Fruit fly (Drosophila melanogaster): Measurements from ENCODE around the gene CG43759.

CG43759 gene

DNA sequence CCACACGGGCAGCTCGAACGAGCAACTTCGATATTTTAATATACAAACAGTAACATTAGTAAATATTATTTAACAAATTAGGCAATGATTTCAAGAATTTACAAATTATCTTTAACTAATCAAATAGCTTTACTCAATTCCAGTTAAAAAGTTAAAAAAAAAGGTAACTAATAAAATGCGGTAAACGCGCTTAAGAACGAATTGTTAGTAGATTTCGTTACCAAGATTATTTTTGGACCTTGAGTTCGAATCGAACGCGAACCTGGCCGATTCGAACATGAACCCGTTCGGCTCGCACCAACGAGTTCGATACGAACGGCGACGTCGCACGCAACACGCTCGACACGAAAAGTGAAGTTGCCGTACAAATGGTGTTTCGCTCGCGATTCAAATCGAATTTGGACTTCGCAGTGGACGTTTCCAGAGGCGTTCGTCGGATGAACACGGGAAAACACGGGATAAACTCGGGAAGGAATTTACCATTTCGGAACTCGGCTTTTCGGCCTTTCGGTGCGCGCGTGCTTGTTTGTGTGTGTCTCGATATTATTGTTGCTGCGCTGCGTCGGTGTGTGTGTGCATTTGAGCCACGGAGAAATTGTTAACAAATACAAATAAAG, at the start of gene CG43759:
Gene CG43759 (plus strand): TSS at position 390 of the 617 bp plus-strand sequence.
- TF ChIP-seq CG12605 (GFP tag; IDR thresholded peaks at IDR 0.05) (0 out of 2 replicates have a peak, but pooled peaks have one; percentile 27), CG9948 (tag; optimal IDR thresholded peaks at IDR 0.05) (no peak), gl (tag; optimal IDR thresholded peaks at IDR 0.05) (no peak), CG17806 (tag; optimal IDR thresholded peaks at IDR 0.05) (no peak), EcR (GFP tag; optimal IDR thresholded peaks at IDR 0.05) (no peak), Snoo (tag; optimal IDR thresholded peaks at IDR 0.05) (no peak), rn (GFP tag; IDR thresholded peaks at IDR 0.05) (no peak), CG15710 (tag; optimal IDR thresholded peaks at IDR 0.05) (no peak), CG8159 (tag; optimal IDR thresholded peaks at IDR 0.05) (no peak), CG4496 (GFP tag; IDR thresholded peaks at IDR 0.05) (peak; percentile 49; the same call in 1 of the 3 replicates), CG32121 (GFP tag; IDR thresholded peaks at IDR 0.05) (no peak), CG13204 (GFP tag; optimal IDR thresholded peaks at IDR 0.05) (peak; percentile 37), Pif1A (GFP tag; optimal IDR thresholded peaks at IDR 0.05) (peak; percentile 6), CG10348 (GFP tag; IDR thresholded peaks at IDR 0.05) (no peak), CG8301 (tag; optimal IDR thresholded peaks at IDR 0.05) (no peak), CG14655 (GFP tag; optimal IDR thresholded peaks at IDR 0.05) (no peak), D1 (tag; optimal IDR thresholded peaks at IDR 0.05) (no peak), CG34367 (tag; optimal IDR thresholded peaks at IDR 0.05) (no peak), Ets98B (GFP tag; IDR thresholded peaks at IDR 0.05) (peak; percentile 16; the same call in 1 of the 2 replicates), fd96Ca (GFP tag; IDR thresholded peaks at IDR 0.05) (no peak), Pif1B (GFP tag; optimal IDR thresholded peaks at IDR 0.05) (peak; percentile 9)

DNA sequence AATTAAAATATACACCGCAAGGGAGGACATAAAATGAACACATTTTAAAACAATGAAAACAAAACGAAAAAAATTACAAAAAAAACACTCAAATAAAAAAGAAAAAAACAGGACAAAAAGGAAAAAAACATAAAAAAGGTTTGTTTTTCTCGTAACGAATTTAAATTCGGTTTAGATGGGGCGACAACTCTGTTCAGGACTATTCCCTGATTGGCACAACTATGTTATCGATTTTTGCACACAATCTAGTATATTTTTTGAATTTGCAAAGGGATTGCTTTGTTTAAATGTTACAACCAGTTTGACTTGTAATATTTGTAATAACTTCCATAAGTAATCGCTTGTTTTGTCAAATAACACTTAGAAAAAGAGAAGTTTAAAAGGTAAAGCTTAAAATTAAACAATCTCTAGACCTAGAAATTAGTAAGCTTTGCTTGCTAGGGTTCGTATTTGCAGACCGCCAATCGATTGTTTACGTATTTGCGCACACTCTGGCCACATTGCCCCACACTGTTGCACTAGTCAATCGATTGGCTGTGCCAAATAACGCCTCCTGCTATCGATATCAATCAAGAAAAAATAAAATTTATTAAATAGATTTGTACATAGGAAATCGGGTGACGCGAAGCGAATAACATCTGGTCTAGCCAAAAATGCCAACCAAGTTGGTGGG, 46.0 kb upstream of the CG43759 start, which contains the start of gene CG7332:
Gene CG7332 (plus strand): TSS at position 515 of the 673 bp plus-strand sequence.
- TF ChIP-seq EcR (GFP tag; optimal IDR thresholded peaks at IDR 0.05) (no peak), gl (tag; optimal IDR thresholded peaks at IDR 0.05) (no peak), CG12605 (GFP tag; IDR thresholded peaks at IDR 0.05) (no peak), CG8301 (tag; optimal IDR thresholded peaks at IDR 0.05) (no peak), CG14655 (GFP tag; optimal IDR thresholded peaks at IDR 0.05) (no peak), CG34367 (tag; optimal IDR thresholded peaks at IDR 0.05) (no peak), Snoo (tag; optimal IDR thresholded peaks at IDR 0.05) (no peak)

DNA sequence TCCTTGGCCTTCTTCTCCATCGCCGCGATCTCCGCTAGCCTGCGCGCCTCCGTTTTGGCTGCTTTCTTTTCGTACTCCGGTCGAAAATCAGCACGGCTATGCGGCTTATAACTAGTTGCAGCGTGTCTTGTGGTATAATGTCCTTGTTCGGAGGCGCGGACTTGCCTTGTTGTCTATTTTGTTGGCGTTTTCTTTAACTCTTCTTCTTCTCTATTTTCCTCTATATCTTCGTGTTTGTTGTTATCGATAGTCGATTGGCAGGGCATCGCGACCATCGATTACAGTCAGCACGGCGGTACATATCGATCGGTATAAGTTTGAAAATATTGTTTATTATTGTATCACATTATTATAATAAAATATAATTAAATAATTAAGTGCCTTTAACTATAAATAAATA, 36.7 kb upstream of the CG43759 start, which contains the start of gene Flacc:
Gene Flacc (minus strand): TSS at position 204 of the 400 bp plus-strand sequence.
- TF ChIP-seq rn (GFP tag; IDR thresholded peaks at IDR 0.05), result no peak
- no peak for TF ChIP-seq CG10348 (GFP tag; IDR thresholded peaks at IDR 0.05)
- peak; percentile 65 for TF ChIP-seq D1 (tag; optimal IDR thresholded peaks at IDR 0.05)

- TF ChIP-seq CG4496 (GFP tag; IDR thresholded peaks at IDR 0.05) (no peak), CG10348 (GFP tag; IDR thresholded peaks at IDR 0.05) (no peak), CG8301 (tag; optimal IDR thresholded peaks at IDR 0.05) (no peak), Snoo (tag; optimal IDR thresholded peaks at IDR 0.05) (no peak), CG17806 (tag; optimal IDR thresholded peaks at IDR 0.05) (no peak), Ets98B (GFP tag; IDR thresholded peaks at IDR 0.05) (no peak), CG12605 (GFP tag; IDR thresholded peaks at IDR 0.05) (no peak), Pif1A (GFP tag; optimal IDR thresholded peaks at IDR 0.05) (no peak), D1 (tag; optimal IDR thresholded peaks at IDR 0.05) (no peak), Pif1B (GFP tag; optimal IDR thresholded peaks at IDR 0.05) (no peak), CG15710 (tag; optimal IDR thresholded peaks at IDR 0.05) (no peak), CG34367 (tag; optimal IDR thresholded peaks at IDR 0.05) (no peak), fd96Ca (GFP tag; IDR thresholded peaks at IDR 0.05) (no peak)
Measured at dm6 chrX:18894146-18894545, 36.0 kb upstream of the CG43759 start, which contains the start of gene SdhBL. TSS of gene SdhBL (plus strand) at chrX:18894446.

dm6 chrX:18897294-18897693, 32.8 kb upstream of the CG43759 start:
- TF ChIP-seq CG17806 (tag; optimal IDR thresholded peaks at IDR 0.05) (no peak), CG10348 (GFP tag; IDR thresholded peaks at IDR 0.05) (no peak), CG8301 (tag; optimal IDR thresholded peaks at IDR 0.05) (no peak), CG14655 (GFP tag; optimal IDR thresholded peaks at IDR 0.05) (no peak), fd96Ca (GFP tag; IDR thresholded peaks at IDR 0.05) (no peak), CG34367 (tag; optimal IDR thresholded peaks at IDR 0.05) (no peak), Ets98B (GFP tag; IDR thresholded peaks at IDR 0.05) (no peak), CG4496 (GFP tag; IDR thresholded peaks at IDR 0.05) (no peak), EcR (GFP tag; optimal IDR thresholded peaks at IDR 0.05) (no peak), CG8159 (tag; optimal IDR thresholded peaks at IDR 0.05) (no peak)

- TF ChIP-seq Pif1B (GFP tag; optimal IDR thresholded peaks at IDR 0.05) (no peak), CG12605 (GFP tag; IDR thresholded peaks at IDR 0.05) (no peak), CG15710 (tag; optimal IDR thresholded peaks at IDR 0.05) (peak; percentile 24), CG14655 (GFP tag; optimal IDR thresholded peaks at IDR 0.05) (peak; percentile 26), CG17806 (tag; optimal IDR thresholded peaks at IDR 0.05) (peak; percentile 0), CG8159 (tag; optimal IDR thresholded peaks at IDR 0.05) (peak; percentile 39), CG8301 (tag; optimal IDR thresholded peaks at IDR 0.05) (peak; percentile 31), EcR (GFP tag; optimal IDR thresholded peaks at IDR 0.05) (no peak), CG9948 (tag; optimal IDR thresholded peaks at IDR 0.05) (peak; percentile 19)
Measured at dm6 chrX:18897906-18898305, 32.2 kb upstream of the CG43759 start.
